Fruit fly (Drosophila melanogaster): ENCODE results near the gene Drs.

DNA sequence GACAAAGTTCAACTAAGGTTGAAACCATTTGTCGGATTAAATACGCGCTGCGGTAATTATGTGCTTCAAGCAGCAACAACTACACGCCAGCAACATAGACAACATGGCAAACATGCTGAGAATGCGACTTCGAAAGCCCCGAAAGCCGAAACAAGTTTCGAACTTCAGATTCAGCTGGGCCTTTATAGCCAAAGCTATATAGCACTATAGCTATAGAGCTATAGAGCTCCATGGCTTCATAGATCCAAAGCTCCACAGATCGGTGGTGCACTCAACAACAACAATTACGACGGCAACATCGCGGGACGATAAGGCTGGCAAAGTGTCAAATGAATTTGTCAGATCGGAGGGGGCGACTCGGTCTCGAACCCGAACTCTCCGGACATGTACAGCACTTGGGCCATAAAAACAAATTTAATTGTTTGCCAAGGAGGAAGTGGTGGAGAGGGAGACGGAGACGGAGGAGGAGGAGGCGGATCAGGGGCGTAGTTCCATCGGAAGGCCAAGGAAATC lies 28.0 kb downstream of the Drs start:
- TF ChIP-seq CG7101 (tag; optimal IDR thresholded peaks at IDR 0.05) (no peak), CG7045 (GFP tag; optimal IDR thresholded peaks at IDR 0.05) (no peak), bab1 (GFP tag; optimal IDR thresholded peaks at IDR 0.05) (no peak), toe (GFP tag; optimal IDR thresholded peaks at IDR 0.05) (no peak), CG12768 (GFP tag; optimal IDR thresholded peaks at IDR 0.05) (no peak), kay (GFP tag; ENCODE audit: borderline replicate concordance) (no peak), CG1620 (GFP tag; optimal IDR thresholded peaks at IDR 0.05) (no peak), Hr96 (GFP tag; optimal IDR thresholded peaks at IDR 0.05) (no peak), pad (GFP tag; optimal IDR thresholded peaks at IDR 0.05) (no peak), CG14711 (tag; optimal IDR thresholded peaks at IDR 0.05) (no peak), cic (GFP tag; optimal IDR thresholded peaks at IDR 0.05) (no peak), CG5204 (GFP tag; optimal IDR thresholded peaks at IDR 0.05) (no peak)
